Worm (Caenorhabditis elegans): ENCODE data around the gene C50C3.12.
A peak's percentile ranks its signal among the peaks of the same experiment; 100 is the strongest.

Gene C50C3.12

DNA sequence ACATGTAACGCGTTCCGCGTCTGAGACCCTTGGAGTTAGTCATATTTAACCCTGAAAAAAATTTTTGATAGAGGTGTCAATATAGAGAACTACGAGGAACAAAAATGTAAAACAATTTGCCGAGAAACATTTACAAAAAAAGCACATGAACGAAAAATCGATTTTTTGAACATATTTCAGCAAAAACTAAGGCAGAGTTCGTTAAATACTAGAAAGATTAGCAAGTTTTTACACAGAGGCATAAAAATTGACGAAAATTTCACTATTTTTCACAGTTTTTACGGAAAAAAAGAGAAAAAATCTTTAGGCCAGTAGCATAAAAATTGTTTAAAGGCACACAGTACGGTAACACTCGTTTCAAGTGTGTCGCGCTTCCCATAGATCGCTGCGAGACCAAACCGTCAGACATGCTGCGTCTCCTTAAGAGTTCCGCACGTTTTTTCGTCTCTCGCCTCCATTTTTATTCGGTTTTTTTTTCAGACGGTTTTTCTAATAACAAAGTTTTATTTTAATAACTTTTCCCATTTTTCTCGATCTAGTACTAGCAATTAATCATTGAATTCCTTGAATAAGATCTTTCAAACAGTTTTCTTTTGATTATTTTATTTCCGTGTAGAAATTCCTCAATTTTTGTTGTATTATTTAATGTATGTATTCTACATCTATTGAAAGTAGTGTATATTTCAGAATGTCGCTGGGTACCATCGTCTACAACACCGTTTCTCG, 46.0 kb upstream of the C50C3.12 start, which contains the start of the genes rpl-21 and C14B9.10 (continued):
- no peak for TF ChIP-seq daf-16 (GFP tag; optimal IDR thresholded peaks at IDR 0.05)
- peak; percentile 44 for TF ChIP-seq daf-16 (tag; optimal IDR thresholded peaks at IDR 0.05)
- TF ChIP-seq mes-2 (tag; optimal IDR thresholded peaks at IDR 0.05; ENCODE audit: poor library complexity, severe bottlenecking) = peak; percentile 91
- peak; percentile 38 for TF ChIP-seq nhr-77 (tag; optimal IDR thresholded peaks at IDR 0.05)
- no peak for TF ChIP-seq tra-1 (GFP tag; IDR thresholded peaks at IDR 0.05)
- no peak for TF ChIP-seq ceh-28 (tag; optimal IDR thresholded peaks at IDR 0.05)
- peak; percentile 57 for TF ChIP-seq nhr-28 (tag; optimal IDR thresholded peaks at IDR 0.05)
- 0 out of 2 replicates have a peak, but pooled peaks have one; percentile 27 for TF ChIP-seq lin-1 (GFP tag; IDR thresholded peaks at IDR 0.05)
- TF ChIP-seq saeg-2 (GFP tag; IDR thresholded peaks at IDR 0.05) = no peak
- 0 out of 2 replicates have a peak, but pooled peaks have one; percentile 25 for TF ChIP-seq ctbp-1 (GFP tag; IDR thresholded peaks at IDR 0.05)
- no peak for TF ChIP-seq nhr-10 (tag; optimal IDR thresholded peaks at IDR 0.05)
- TF ChIP-seq vab-7 (GFP tag; IDR thresholded peaks at IDR 0.05) = no peak
- peak; percentile 55; the same call in 1 of the 2 replicates for TF ChIP-seq dmd-9 (GFP tag; IDR thresholded peaks at IDR 0.05)
- no peak for TF ChIP-seq F37D6.2 (tag; optimal IDR thresholded peaks at IDR 0.05)
- no peak for TF ChIP-seq daf-12 (tag; optimal IDR thresholded peaks at IDR 0.05)
- TF ChIP-seq lin-13 (GFP tag; optimal IDR thresholded peaks at IDR 0.05) = peak; percentile 46
- TF ChIP-seq nhr-41 (GFP tag; IDR thresholded peaks at IDR 0.05) = no peak
- TF ChIP-seq lin-29 (GFP tag; IDR thresholded peaks at IDR 0.05) = no peak
- TF ChIP-seq skn-1 (tag; optimal IDR thresholded peaks at IDR 0.05) = no peak
- peak; percentile 72 for TF ChIP-seq rbr-2 (tag; optimal IDR thresholded peaks at IDR 0.05)
- peak; percentile 78 for TF ChIP-seq dve-1 (tag; optimal IDR thresholded peaks at IDR 0.05; ENCODE audit: insufficient read depth)
- no peak for TF ChIP-seq cey-2 (tag; optimal IDR thresholded peaks at IDR 0.05; ENCODE audit: borderline replicate concordance, insufficient read depth)
- TF ChIP-seq zag-1 (tag; optimal IDR thresholded peaks at IDR 0.05) = peak; percentile 3
- no peak for TF ChIP-seq tag-97 (GFP tag; IDR thresholded peaks at IDR 0.05)
- TF ChIP-seq Y48G9A.11 (GFP tag; IDR thresholded peaks at IDR 0.05) = peak; percentile 61; the same call in 1 of the 2 replicates
- TF ChIP-seq ZK337.2 (GFP tag; IDR thresholded peaks at IDR 0.05) = no peak
- TF ChIP-seq hlh-11 (tag; optimal IDR thresholded peaks at IDR 0.05) = peak; percentile 70
- no peak for TF ChIP-seq zfp-3 (GFP tag; conservative IDR thresholded peaks at IDR 0.05)
- TF ChIP-seq F10B5.3 (tag; optimal IDR thresholded peaks at IDR 0.05) = no peak
- TF ChIP-seq egl-43 (GFP tag; IDR thresholded peaks at IDR 0.05) = no peak
- peak; percentile 37 for TF ChIP-seq spr-1 (tag; optimal IDR thresholded peaks at IDR 0.05)
- TF ChIP-seq Y5F2A.4 (GFP tag; optimal IDR thresholded peaks at IDR 0.05) = no peak
- peak; percentile 95 to 99 for TF ChIP-seq lsy-2 (tag; optimal IDR thresholded peaks at IDR 0.05)
- TF ChIP-seq nhr-25 (tag; optimal IDR thresholded peaks at IDR 0.05; ENCODE audit: borderline replicate concordance, insufficient read depth) = peak; percentile 47
- TF ChIP-seq nhr-6 (tag; optimal IDR thresholded peaks at IDR 0.05) = peak; percentile 77
- peak; percentile 87 for TF ChIP-seq arid-1 (GFP tag; conservative IDR thresholded peaks at IDR 0.05)
- peak; percentile 59 for TF ChIP-seq ama-1 (optimal IDR thresholded peaks at IDR 0.05)
- peak; percentile 1 for TF ChIP-seq duxl-1 (tag; optimal IDR thresholded peaks at IDR 0.05; ENCODE audit: poor library complexity)
- TF ChIP-seq mxl-3 (GFP tag; optimal IDR thresholded peaks at IDR 0.05) = no peak
- no peak for TF ChIP-seq dmd-8 (GFP tag; IDR thresholded peaks at IDR 0.05)
- 0 out of 2 replicates have a peak, but pooled peaks have one; percentile 30 for TF ChIP-seq lim-7 (GFP tag; IDR thresholded peaks at IDR 0.05)
- no peak for TF ChIP-seq ztf-11 (tag; optimal IDR thresholded peaks at IDR 0.05)
- TF ChIP-seq mep-1 (tag; optimal IDR thresholded peaks at IDR 0.05) = peak; percentile 83
- TF ChIP-seq dmd-6 (GFP tag; IDR thresholded peaks at IDR 0.05) = peak; percentile 37; the same call in 1 of the 2 replicates
- peak; percentile 62; the same call in 1 of the 2 replicates for TF ChIP-seq T26A8.4 (GFP tag; IDR thresholded peaks at IDR 0.05)
- no peak for TF ChIP-seq Y105C5A.15 (GFP tag; IDR thresholded peaks at IDR 0.05)
- TF ChIP-seq hmg-1.1 (GFP tag; IDR thresholded peaks at IDR 0.05) = peak; percentile 75
- peak; percentile 57; the same call in 1 of the 2 replicates for TF ChIP-seq snpc-1.2 (GFP tag; IDR thresholded peaks at IDR 0.05)
- TF ChIP-seq aha-1 (tag) = peak; percentile 96

All from whole organism, L4 larva.